Worm (Caenorhabditis elegans) whole organism, L2 larva: Measurements from ENCODE around the gene exos-4.2.

Experiments
- ama-1 ChIP-seq: fragments of 150-350 bp; optimal IDR thresholded peaks from 2 replicates; lab custom pipeline; 2018; ENCODE audit warnings: inconsistent platforms
- elt-1 ChIP-seq: fragments of 150-350 bp; optimal IDR thresholded peaks from 2 replicates; lab custom pipeline; 2014; ENCODE audit warnings: missing biosample characterization, missing genetic modification characterization
- lin-39 ChIP-seq: fragments of 150-350 bp; optimal IDR thresholded peaks from 2 replicates; lab custom pipeline; 2014; ENCODE audit warnings: missing biosample characterization, missing genetic modification reagents, missing genetic modification characterization
- nhr-77 ChIP-seq: fragments of 150-350 bp; optimal IDR thresholded peaks from 2 replicates; lab custom pipeline; 2014; ENCODE audit warnings: missing biosample characterization, missing genetic modification characterization
- skn-1 ChIP-seq: sonication (generic microtip); optimal IDR thresholded peaks from 2 replicates; lab custom pipeline; 2017; ENCODE audit warnings: missing biosample characterization, missing genetic modification characterization
- unc-39 ChIP-seq: fragments of 150-350 bp; optimal IDR thresholded peaks from 2 replicates; lab custom pipeline; 2014; ENCODE audit warnings: missing biosample characterization, missing genetic modification characterization
- ztf-11 ChIP-seq: sonication (generic microtip); optimal IDR thresholded peaks from 2 replicates; lab custom pipeline; 2017; ENCODE audit warnings: missing biosample characterization, missing genetic modification characterization

- TF ChIP-seq skn-1 (tag; lab: Kevin White, UChicago) (no peak), nhr-77 (tag; lab: Kevin White, UChicago) (no peak), elt-1 (tag; lab: Kevin White, UChicago) (no peak), lin-39 (tag; lab: Kevin White, UChicago) (no peak), unc-39 (no peak), ztf-11 (tag; lab: Kevin White, UChicago) (no peak), ama-1 (no peak)
These were observed 6.1 kb upstream of the exos-4.2 start, which contains the start of the genes rnp-5 and tag-51 for ce11 chrIII:853859-854359.
